Worm (Caenorhabditis elegans): ENCODE data around the gene W06D11.5.

DNA sequence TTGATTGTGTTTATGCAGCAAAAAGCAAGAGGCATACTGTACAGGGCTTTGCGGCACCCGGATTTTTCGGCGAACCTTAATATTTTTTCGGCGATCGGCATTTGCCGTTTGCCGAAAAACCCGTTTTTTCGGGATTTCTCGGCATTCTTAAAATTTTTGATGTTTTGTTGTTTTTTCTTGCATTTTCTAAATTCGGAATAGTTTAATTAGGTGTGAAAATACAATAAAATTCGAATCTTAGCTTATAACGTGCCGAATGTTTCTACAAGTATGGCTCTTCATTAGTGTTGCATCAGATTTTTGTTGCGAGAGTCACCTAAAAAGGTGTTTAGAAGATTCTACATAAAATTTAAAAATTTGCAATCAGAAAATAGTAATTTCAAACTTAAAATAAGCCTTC is 24.4 kb upstream of the W06D11.5 start, which contains the start of gene C04B4.6:
- no peak for TF ChIP-seq F13C5.2 (tag; optimal IDR thresholded peaks at IDR 0.05)
- TF ChIP-seq ceh-13 (GFP tag; optimal IDR thresholded peaks at IDR 0.05) = no peak
- TF ChIP-seq hnd-1 (tag; optimal IDR thresholded peaks at IDR 0.05) = no peak
- no peak for TF ChIP-seq ama-1 (optimal IDR thresholded peaks at IDR 0.05)
- no peak for TF ChIP-seq tbx-37 (GFP tag; conservative IDR thresholded peaks at IDR 0.05)
- TF ChIP-seq aly-1 (tag; optimal IDR thresholded peaks at IDR 0.05) = no peak
- no peak for TF ChIP-seq B0310.2 (tag; optimal IDR thresholded peaks at IDR 0.05)

Data from whole organism, early embryonic.